Fruit fly (Drosophila melanogaster) whole organism: ENCODE data around the gene Vha26.

Experiments
- Dll ChIP-seq: fragments of >200 bp; optimal IDR thresholded peaks from 2 replicates; lab custom pipeline; 2017
- usp ChIP-seq: fragments of >200 bp; optimal IDR thresholded peaks from 2 replicates; lab custom pipeline; 2017; ENCODE audit warnings: missing biosample characterization, missing genetic modification characterization, mixed read lengths

DNA sequence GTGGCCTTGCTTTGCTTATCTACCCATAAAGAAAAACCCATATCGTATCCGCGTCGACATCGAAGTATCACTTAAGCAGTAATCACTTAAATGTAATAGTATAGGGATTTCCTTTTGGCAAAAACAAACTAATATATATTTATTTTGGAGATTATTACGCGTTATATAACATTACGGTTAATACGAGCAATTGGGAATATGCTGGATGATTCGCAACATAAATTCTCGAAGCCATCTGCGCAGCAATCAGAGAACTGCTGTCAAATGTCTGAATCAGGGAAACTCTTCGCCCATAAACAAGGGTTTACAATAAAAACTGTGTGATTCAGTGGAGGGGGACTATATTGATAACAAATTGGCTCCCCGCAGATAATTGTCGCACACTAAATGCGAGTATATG, 19.1 kb downstream of the Vha26 start:
- TF ChIP-seq usp (GFP tag; lab: Kevin White, UChicago) (no peak), Dll (lab: Kevin White, UChicago) (no peak)
